Worm (Caenorhabditis elegans) whole organism, young adult: Measurements from ENCODE around the gene R01H2.8.

Source experiments
- F57A8.1 ChIP-seq: fragments of 200-800 bp; sonication (Bioruptor generic); optimal IDR thresholded peaks from 2 replicates; lab custom pipeline; 2018; ENCODE audit warnings: mild to moderate bottlenecking, missing genetic modification characterization, moderate library complexity, missing compliant biosample characterization
- atf-7 ChIP-seq: sonication (generic microtip); optimal IDR thresholded peaks from 2 replicates; lab custom pipeline; 2017; ENCODE audit warnings: mild to moderate bottlenecking, missing genetic modification characterization, missing compliant biosample characterization
- cebp-2 ChIP-seq: fragments of 200-800 bp; sonication (Bioruptor generic); IDR thresholded peaks from 2 replicates; pipeline ENCODE4 v1.3.6; 2022; ENCODE audit warnings: missing genetic modification characterization, missing compliant biosample characterization
- lsy-27 ChIP-seq: sonication (generic microtip); optimal IDR thresholded peaks from 2 replicates; lab custom pipeline; 2017; ENCODE audit warnings: missing genetic modification characterization, mild to moderate bottlenecking, missing compliant biosample characterization, antibody characterized with exemption, missing genotype, borderline replicate concordance; ENCODE audit not compliant: insufficient read depth
- madf-3 ChIP-seq: fragments of 200-800 bp; sonication (Bioruptor generic); IDR thresholded peaks from 2 replicates; pipeline ENCODE4 v1.3.6; 2022; ENCODE audit warnings: missing genetic modification reagents, missing genetic modification characterization, missing compliant biosample characterization
- unc-62 ChIP-seq: fragments of 150-350 bp; optimal IDR thresholded peaks from 2 replicates; lab custom pipeline; 2014; ENCODE audit warnings: missing biosample characterization, missing genetic modification reagents, missing genetic modification characterization

DNA sequence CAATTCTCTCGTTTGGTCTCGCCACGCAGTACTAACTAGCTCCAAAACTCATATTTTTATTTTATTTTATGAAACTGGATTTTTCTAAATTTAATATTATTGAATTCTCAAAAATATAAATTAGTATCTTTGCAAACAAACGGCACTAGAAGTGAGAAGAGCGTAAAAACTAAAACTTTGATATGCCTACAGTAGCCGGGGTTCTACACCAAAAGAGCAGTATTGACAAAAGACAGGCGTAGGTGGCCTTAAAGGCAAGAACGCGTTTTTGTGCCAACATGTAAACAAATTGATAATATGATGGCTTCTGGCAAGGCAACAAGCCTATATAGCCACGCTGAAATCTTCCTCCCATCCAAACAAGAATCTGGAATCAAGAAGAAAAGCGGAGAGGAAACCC, 6.3 kb upstream of the R01H2.8 start, which contains the start of gene R01H2.1:
- no peak for TF ChIP-seq unc-62
- TF ChIP-seq lsy-27 (tag; lab: Kevin White, UChicago) = no peak
- no peak for TF ChIP-seq madf-3 (GFP tag; lab: Robert Waterston, UW)
- no peak for TF ChIP-seq atf-7 (tag; lab: Kevin White, UChicago)
- no peak for TF ChIP-seq F57A8.1 (GFP tag; lab: Kevin White, UChicago)
- TF ChIP-seq cebp-2 (GFP tag; lab: Robert Waterston, UW) = no peak
